Worm (Caenorhabditis elegans) whole organism, L1 larva: ENCODE data around the gene pek-1.
A peak's percentile ranks its signal among the peaks of the same experiment; 100 is the strongest.

ENCODE experiments used
- F16B12.6 ChIP-seq: fragments of 150-350 bp; optimal IDR thresholded peaks from 2 replicates; lab custom pipeline; 2014; ENCODE audit warnings: missing biosample characterization, missing genetic modification characterization
- aha-1 ChIP-seq: fragments of 150-350 bp; optimal IDR thresholded peaks from 2 replicates; lab custom pipeline; 2014; ENCODE audit warnings: missing biosample characterization, missing genetic modification characterization
- alr-1 ChIP-seq: fragments of 200-800 bp; sonication (Bioruptor generic); optimal IDR thresholded peaks from 2 replicates; lab custom pipeline; 2018; ENCODE audit warnings: borderline replicate concordance, mild to moderate bottlenecking, missing genetic modification characterization, missing compliant biosample characterization
- ceh-8 ChIP-seq: fragments of 200-800 bp; sonication (Bioruptor generic); optimal IDR thresholded peaks from 2 replicates; lab custom pipeline; 2018; ENCODE audit warnings: mild to moderate bottlenecking, missing genetic modification characterization, moderate library complexity, missing compliant biosample characterization
- ceh-88 ChIP-seq: fragments of 200-800 bp; sonication (Bioruptor generic); IDR thresholded peaks from 2 replicates; pipeline ENCODE4 v1.3.6; 2022; ENCODE audit warnings: missing genetic modification characterization, missing compliant biosample characterization
- dpl-1 ChIP-seq, 3 experiments: fragments of 150-350 bp in 2 of 3; sonication (generic microtip) in 1 of 3; optimal IDR thresholded peaks; 2 replicates each; lab custom pipeline; 2014 to 2017; ENCODE audit warnings: missing biosample characterization in 3 of 3, missing genetic modification characterization in 3 of 3, missing genetic modification reagents in 3 of 3
- efl-1 ChIP-seq, 4 experiments: fragments of 150-350 bp; optimal IDR thresholded peaks in 3 of 4; peaks in 1 of 4; 1 replicate in 1 of 4; 2 replicates in 3 of 4; lab custom pipeline; 2014; ENCODE audit warnings: missing biosample characterization in 2 of 4, missing genetic modification characterization in 2 of 4, missing genetic modification reagents in 2 of 4
- efl-3 ChIP-seq: fragments of 200-800 bp; sonication (Bioruptor generic); optimal IDR thresholded peaks from 2 replicates; lab custom pipeline; 2018; ENCODE audit warnings: mild to moderate bottlenecking, missing genetic modification characterization, missing compliant biosample characterization
- egl-27 ChIP-seq, 2 experiments: fragments of 150-350 bp in 1 of 2; sonication (generic microtip); optimal IDR thresholded peaks; 3 replicates each; lab custom pipeline; 2017 to 2018; ENCODE audit warnings: missing biosample characterization in 2 of 2, missing genetic modification characterization in 2 of 2, missing genetic modification reagents in 2 of 2
- elt-2 ChIP-seq: sonication (generic microtip); optimal IDR thresholded peaks from 2 replicates; lab custom pipeline; 2016; ENCODE audit warnings: missing genetic modification characterization, mild to moderate bottlenecking, inconsistent platforms, missing compliant biosample characterization, missing genetic modification reagents
- elt-3 ChIP-seq, 6 experiments: fragments of 150-350 bp in 1 of 6; sonication (generic microtip); optimal IDR thresholded peaks; 2 replicates each; lab custom pipeline; 2017 to 2018; ENCODE audit warnings: missing biosample characterization in 6 of 6, missing genetic modification characterization in 6 of 6, inconsistent platforms in 1 of 6
- fkh-10 ChIP-seq: sonication (generic microtip); optimal IDR thresholded peaks from 2 replicates; lab custom pipeline; 2017; ENCODE audit warnings: missing biosample characterization, missing genetic modification reagents, missing genetic modification characterization
- fkh-4 ChIP-seq: sonication (generic microtip); optimal IDR thresholded peaks from 2 replicates; lab custom pipeline; 2016; ENCODE audit warnings: missing compliant biosample characterization, missing genetic modification characterization, borderline replicate concordance
- fos-1 ChIP-seq: fragments of 150-350 bp; optimal IDR thresholded peaks from 2 replicates; lab custom pipeline; 2014; ENCODE audit warnings: missing biosample characterization, missing genetic modification characterization
- irx-1 ChIP-seq: sonication (generic microtip); optimal IDR thresholded peaks from 2 replicates; lab custom pipeline; 2016; ENCODE audit warnings: missing genetic modification characterization, missing compliant biosample characterization
- isw-1 ChIP-seq: fragments of 200-800 bp; sonication (Bioruptor generic); IDR thresholded peaks from 2 replicates; pipeline ENCODE4 v1.3.6; 2022; ENCODE audit warnings: missing genetic modification characterization, missing compliant biosample characterization
- jun-1 ChIP-seq: fragments of 150-350 bp; optimal IDR thresholded peaks from 2 replicates; lab custom pipeline; 2014; ENCODE audit warnings: missing biosample characterization, missing genetic modification reagents, missing genetic modification characterization
- lin-14 ChIP-seq: fragments of 200-800 bp; sonication (Bioruptor generic); optimal IDR thresholded peaks from 2 replicates; lab custom pipeline; 2018; ENCODE audit warnings: mild to moderate bottlenecking, missing genetic modification characterization, moderate library complexity, missing compliant biosample characterization
- lin-15B ChIP-seq: fragments of 150-350 bp; sonication (generic microtip); optimal IDR thresholded peaks from 3 replicates; lab custom pipeline; 2014; ENCODE audit warnings: missing biosample characterization, missing genetic modification characterization
- lin-39 ChIP-seq: fragments of 150-350 bp; optimal IDR thresholded peaks from 2 replicates; lab custom pipeline; 2014; ENCODE audit warnings: missing biosample characterization, missing genetic modification reagents, missing genetic modification characterization
- lsy-2 ChIP-seq, 2 experiments: fragments of 150-350 bp; optimal IDR thresholded peaks; 2 replicates each; lab custom pipeline; 2014; ENCODE audit warnings: missing biosample characterization in 2 of 2, missing genetic modification characterization in 2 of 2
- mab-9 ChIP-seq: fragments of 200-800 bp; sonication (Bioruptor generic); IDR thresholded peaks from 2 replicates; pipeline ENCODE4 v1.3.6; 2022; ENCODE audit warnings: missing genetic modification reagents, missing genetic modification characterization, missing compliant biosample characterization
- nhr-28 ChIP-seq: fragments of 150-350 bp; optimal IDR thresholded peaks from 2 replicates; lab custom pipeline; 2014; ENCODE audit warnings: missing biosample characterization, missing genetic modification characterization
- nhr-47 ChIP-seq: sonication (generic microtip); optimal IDR thresholded peaks from 2 replicates; lab custom pipeline; 2016; ENCODE audit warnings: mild to moderate bottlenecking, missing genetic modification characterization, moderate library complexity, missing compliant biosample characterization
- nhr-76 ChIP-seq: sonication (generic microtip); optimal IDR thresholded peaks from 2 replicates; lab custom pipeline; 2017; ENCODE audit warnings: missing biosample characterization, missing genetic modification characterization
- nhr-77 ChIP-seq: fragments of 150-350 bp; optimal IDR thresholded peaks from 2 replicates; lab custom pipeline; 2014; ENCODE audit warnings: missing biosample characterization, missing genetic modification characterization
- pag-3 ChIP-seq: sonication (generic microtip); optimal IDR thresholded peaks from 2 replicates; lab custom pipeline; 2017; ENCODE audit warnings: missing genetic modification characterization, mild to moderate bottlenecking, missing compliant biosample characterization, antibody characterized with exemption, borderline replicate concordance; ENCODE audit not compliant: insufficient read depth
- pqm-1 ChIP-seq: sonication (generic microtip); optimal IDR thresholded peaks from 3 replicates; lab custom pipeline; 2017; ENCODE audit warnings: missing biosample characterization, missing genetic modification characterization
- snpc-4 ChIP-seq: fragments of 150-350 bp; optimal IDR thresholded peaks from 2 replicates; lab custom pipeline; 2014; ENCODE audit warnings: missing biosample characterization, missing genetic modification characterization
- snu-23 ChIP-seq: sonication (generic microtip); optimal IDR thresholded peaks from 2 replicates; lab custom pipeline; 2016; ENCODE audit warnings: missing genetic modification characterization, missing compliant biosample characterization
- unc-86 ChIP-seq: sonication (generic microtip); optimal IDR thresholded peaks from 2 replicates; lab custom pipeline; 2016; ENCODE audit warnings: missing genetic modification characterization, missing compliant biosample characterization
- vab-15 ChIP-seq: sonication (generic microtip); optimal IDR thresholded peaks from 2 replicates; lab custom pipeline; 2017; ENCODE audit warnings: missing genotype, mild to moderate bottlenecking, missing genetic modification characterization, missing compliant biosample characterization
- ztf-4 ChIP-seq: fragments of 150-350 bp; optimal IDR thresholded peaks from 2 replicates; lab custom pipeline; 2014; ENCODE audit warnings: missing biosample characterization, missing genetic modification characterization

pek-1 gene

ce11 chrX:11407682-11408335, 6.9 kb downstream of the pek-1 start, which contains the start of gene F08B12.4:
F08B12.4 (minus strand) TSS chrX:11407732.
- TF ChIP-seq unc-86 (tag; lab: Kevin White, UChicago) = no peak
- no peak for TF ChIP-seq nhr-47 (tag; lab: Kevin White, UChicago)
- no peak for TF ChIP-seq snpc-4 (tag; lab: Kevin White, UChicago)
- TF ChIP-seq snu-23 (GFP tag; lab: Kevin White, UChicago) = peak; percentile 0
- no peak for TF ChIP-seq ceh-88
- TF ChIP-seq mab-9 (GFP tag; lab: Robert Waterston, UW) = no peak
- no peak for TF ChIP-seq dpl-1 (GFP tag; optimal IDR thresholded peaks at IDR 0.05; lab: Kevin White, UChicago)
- TF ChIP-seq efl-1 (optimal IDR thresholded peaks at IDR 0.05; lab: Kevin White, UChicago) = no peak
- TF ChIP-seq efl-1 (GFP tag; optimal IDR thresholded peaks at IDR 0.05 in 1 of 2; lab: Kevin White, UChicago) = peak in 1 of 2 experiments; percentile 93
- TF ChIP-seq elt-2 (tag; lab: Kevin White, UChicago) = peak; percentile 85
- no peak for TF ChIP-seq lin-15B
- TF ChIP-seq fkh-4 (tag; lab: Kevin White, UChicago) = no peak
- no peak for TF ChIP-seq pqm-1 (tag; lab: Kevin White, UChicago)
- no peak for TF ChIP-seq ztf-4 (tag; lab: Kevin White, UChicago)
- no peak for TF ChIP-seq F16B12.6 (tag; lab: Kevin White, UChicago)
- no peak for TF ChIP-seq efl-3 (GFP tag; lab: Kevin White, UChicago)
- TF ChIP-seq irx-1 (tag; lab: Kevin White, UChicago) = no peak
- no peak for TF ChIP-seq nhr-77 (tag; lab: Kevin White, UChicago)
- TF ChIP-seq fos-1 (tag; lab: Kevin White, UChicago) = no peak
- TF ChIP-seq jun-1 (tag; lab: Kevin White, UChicago) = peak; percentile 43
- TF ChIP-seq lin-14 (GFP tag; lab: Kevin White, UChicago) = peak; percentile 44
- TF ChIP-seq lsy-2 (tag; optimal IDR thresholded peaks at IDR 0.05; lab: Kevin White, UChicago) = peak in 1 of 2 experiments; percentile 43

ce11 chrX:11406784-11407183, 7.9 kb downstream of the pek-1 start:
- TF ChIP-seq elt-3 (tag; optimal IDR thresholded peaks at IDR 0.05; lab: Kevin White, UChicago) (no peak), pag-3 (no peak), aha-1 (tag; lab: Kevin White, UChicago) (no peak), fos-1 (tag; lab: Kevin White, UChicago) (no peak), nhr-76 (tag; lab: Kevin White, UChicago) (no peak), isw-1 (GFP tag; lab: Robert Waterston, UW) (no peak), ceh-8 (no peak), vab-15 (tag; lab: Kevin White, UChicago) (no peak), mab-9 (GFP tag; lab: Robert Waterston, UW) (no peak), nhr-28 (tag; lab: Kevin White, UChicago) (no peak), irx-1 (tag; lab: Kevin White, UChicago) (no peak)

ce11 chrX:11405908-11406307, 8.8 kb downstream of the pek-1 start, which contains the start of gene slo-2:
slo-2 (minus strand) TSS chrX:11405931.
- peak; percentile 39 for TF ChIP-seq fkh-10 (GFP tag; lab: Kevin White, UChicago)
- TF ChIP-seq efl-1 (optimal IDR thresholded peaks at IDR 0.05; lab: Kevin White, UChicago) = no peak
- TF ChIP-seq efl-1 (GFP tag; optimal IDR thresholded peaks at IDR 0.05 in 1 of 2; lab: Kevin White, UChicago) = peak in 1 of 2 experiments; percentile 25
- TF ChIP-seq lin-14 (GFP tag; lab: Kevin White, UChicago) = peak; percentile 55
- TF ChIP-seq lin-39 = no peak
- TF ChIP-seq ceh-8 = no peak
- no peak for TF ChIP-seq egl-27 (tag; optimal IDR thresholded peaks at IDR 0.05; lab: Kevin White, UChicago)
- no peak for TF ChIP-seq alr-1
- TF ChIP-seq lin-15B = no peak
